Fruit fly (Drosophila melanogaster) whole organism: ENCODE measurements around the gene Elba2.

ENCODE experiments used
- CG8478 ChIP-seq: fragments of >200 bp; optimal IDR thresholded peaks from 2 replicates; lab custom pipeline; 2018; ENCODE audit warnings: inconsistent platforms
- Dll ChIP-seq: fragments of >200 bp; optimal IDR thresholded peaks from 2 replicates; lab custom pipeline; 2017
- pan ChIP-seq: fragments of >200 bp; optimal IDR thresholded peaks from 2 replicates; lab custom pipeline; 2017
- psq ChIP-seq: fragments of >200 bp; optimal IDR thresholded peaks from 2 replicates; lab custom pipeline; 2017

- TF ChIP-seq psq (lab: Kevin White, UChicago) (no peak), Dll (lab: Kevin White, UChicago) (no peak), pan (lab: Kevin White, UChicago) (no peak), CG8478 (no peak)
These were observed 51.3 kb downstream of the Elba2 start for dm6 chr2L:2628760-2629159.
